Worm (Caenorhabditis elegans) whole organism, midembryonic: ENCODE measurements around the gene nish-1.

Experiments used
- flt-1 ChIP-seq: fragments of 200-800 bp; sonication (Bioruptor generic); IDR thresholded peaks from 2 replicates; pipeline ENCODE4 v1.3.6; 2022; ENCODE audit warnings: missing genetic modification characterization, missing compliant biosample characterization
- med-1 ChIP-seq: sonication (generic microtip); optimal IDR thresholded peaks from 2 replicates; lab custom pipeline; 2017; ENCODE audit warnings: missing genetic modification characterization, mild to moderate bottlenecking, missing compliant biosample characterization, antibody characterized with exemption, missing genetic modification reagents; ENCODE audit not compliant: insufficient read depth
- tab-1 ChIP-seq: fragments of 200-800 bp; sonication (Bioruptor generic); IDR thresholded peaks from 2 replicates; pipeline ENCODE4 v1.3.6; 2022; ENCODE audit warnings: missing genetic modification characterization, missing compliant biosample characterization
- ztf-23 ChIP-seq: fragments of 200-800 bp; sonication (Bioruptor generic); IDR thresholded peaks from 2 replicates; pipeline ENCODE4 v1.3.6; 2022; ENCODE audit warnings: missing genetic modification reagents, missing genetic modification characterization, missing compliant biosample characterization
- ztf-29 ChIP-seq: fragments of 200-800 bp; sonication (Bioruptor generic); IDR thresholded peaks from 2 replicates; pipeline ENCODE4 v1.3.6; 2022; ENCODE audit warnings: missing genetic modification reagents, missing genetic modification characterization, missing compliant biosample characterization

DNA sequence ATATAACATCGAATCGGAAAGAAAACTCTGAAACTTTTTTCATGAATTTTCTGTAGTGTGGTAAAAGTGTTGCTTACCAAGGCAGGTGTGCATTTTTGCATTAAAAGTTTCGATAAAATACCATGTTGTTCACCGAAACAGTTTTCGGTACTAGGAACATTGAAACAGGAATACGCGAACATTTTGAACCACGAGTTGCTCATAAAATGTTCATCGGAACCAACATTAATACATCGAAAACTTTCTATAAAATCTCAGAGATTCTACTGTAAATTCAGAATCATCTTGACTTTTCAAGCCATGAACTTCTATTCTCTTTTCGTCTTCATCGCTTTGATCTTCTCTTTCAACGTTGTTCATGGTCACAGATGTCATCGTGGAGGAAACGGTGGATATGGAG is 16.1 kb downstream of the nish-1 start, which contains the start of gene fipr-15:
- no peak for TF ChIP-seq med-1
- TF ChIP-seq ztf-23 (GFP tag; lab: Robert Waterston, UW): no peak
- no peak for TF ChIP-seq tab-1 (GFP tag; lab: Robert Waterston, UW)
- no peak for TF ChIP-seq ztf-29
- no peak for TF ChIP-seq flt-1 (GFP tag; lab: Robert Waterston, UW)
